Worm (Caenorhabditis elegans) whole organism, L1 larva: Measurements from ENCODE around the gene F13E9.12.

Experiments used
- C04F5.9 ChIP-seq: sonication (generic microtip); optimal IDR thresholded peaks from 2 replicates; lab custom pipeline; 2016; ENCODE audit warnings: missing genetic modification characterization, missing compliant biosample characterization
- C16A3.4 ChIP-seq: fragments of 150-350 bp; optimal IDR thresholded peaks from 2 replicates; lab custom pipeline; 2014; ENCODE audit warnings: missing biosample characterization, missing genetic modification characterization
- C34B4.2 ChIP-seq: sonication (generic microtip); optimal IDR thresholded peaks from 2 replicates; lab custom pipeline; 2017; ENCODE audit warnings: mild to moderate bottlenecking, missing genetic modification characterization, missing compliant biosample characterization
- F16B12.6 ChIP-seq: fragments of 150-350 bp; optimal IDR thresholded peaks from 2 replicates; lab custom pipeline; 2014; ENCODE audit warnings: missing biosample characterization, missing genetic modification characterization
- Y116A8C.19 ChIP-seq: sonication (generic microtip); optimal IDR thresholded peaks from 2 replicates; lab custom pipeline; 2016; ENCODE audit warnings: missing compliant biosample characterization, missing genetic modification characterization, borderline replicate concordance
- aha-1 ChIP-seq: fragments of 150-350 bp; optimal IDR thresholded peaks from 2 replicates; lab custom pipeline; 2014; ENCODE audit warnings: missing biosample characterization, missing genetic modification characterization
- alr-1 ChIP-seq: fragments of 200-800 bp; sonication (Bioruptor generic); optimal IDR thresholded peaks from 2 replicates; lab custom pipeline; 2018; ENCODE audit warnings: borderline replicate concordance, mild to moderate bottlenecking, missing genetic modification characterization, missing compliant biosample characterization
- ama-1 ChIP-seq: fragments of 150-350 bp; optimal IDR thresholded peaks from 2 replicates; lab custom pipeline; 2014
- ceh-8 ChIP-seq: fragments of 200-800 bp; sonication (Bioruptor generic); optimal IDR thresholded peaks from 2 replicates; lab custom pipeline; 2018; ENCODE audit warnings: mild to moderate bottlenecking, missing genetic modification characterization, moderate library complexity, missing compliant biosample characterization
- ceh-82 ChIP-seq, 3 experiments: fragments of 150-350 bp in 1 of 3; sonication (generic microtip) in 2 of 3; optimal IDR thresholded peaks; 2 replicates each; lab custom pipeline; 2014 to 2017; ENCODE audit warnings: missing biosample characterization in 3 of 3, missing genetic modification characterization in 3 of 3
- ceh-88 ChIP-seq: fragments of 200-800 bp; sonication (Bioruptor generic); IDR thresholded peaks from 2 replicates; pipeline ENCODE4 v1.3.6; 2022; ENCODE audit warnings: missing genetic modification characterization, missing compliant biosample characterization
- ceh-90 ChIP-seq: sonication (generic microtip); optimal IDR thresholded peaks from 2 replicates; lab custom pipeline; 2016; ENCODE audit warnings: missing genetic modification characterization, missing compliant biosample characterization
- ces-1 ChIP-seq: fragments of 150-350 bp; optimal IDR thresholded peaks from 2 replicates; lab custom pipeline; 2014; ENCODE audit warnings: missing biosample characterization, missing genetic modification reagents, missing genetic modification characterization
- dsc-1 ChIP-seq: sonication (generic microtip); optimal IDR thresholded peaks from 2 replicates; lab custom pipeline; 2016; ENCODE audit warnings: mild to moderate bottlenecking, missing genetic modification characterization, missing compliant biosample characterization
- egl-13 ChIP-seq: sonication (generic microtip); optimal IDR thresholded peaks from 2 replicates; lab custom pipeline; 2016; ENCODE audit warnings: missing genotype, missing genetic modification reagents, missing genetic modification characterization, missing compliant biosample characterization
- elt-2 ChIP-seq: sonication (generic microtip); optimal IDR thresholded peaks from 2 replicates; lab custom pipeline; 2016; ENCODE audit warnings: missing genetic modification characterization, mild to moderate bottlenecking, inconsistent platforms, missing compliant biosample characterization, missing genetic modification reagents
- elt-3 ChIP-seq, 6 experiments: fragments of 150-350 bp in 1 of 6; sonication (generic microtip); optimal IDR thresholded peaks; 2 replicates each; lab custom pipeline; 2017 to 2018; ENCODE audit warnings: missing biosample characterization in 6 of 6, missing genetic modification characterization in 6 of 6, inconsistent platforms in 1 of 6
- fkh-4 ChIP-seq: sonication (generic microtip); optimal IDR thresholded peaks from 2 replicates; lab custom pipeline; 2016; ENCODE audit warnings: missing compliant biosample characterization, missing genetic modification characterization, borderline replicate concordance
- fkh-8 ChIP-seq: sonication (generic microtip); optimal IDR thresholded peaks from 2 replicates; lab custom pipeline; 2016; ENCODE audit warnings: mild to moderate bottlenecking, missing genetic modification characterization, missing compliant biosample characterization
- fos-1 ChIP-seq: fragments of 150-350 bp; optimal IDR thresholded peaks from 2 replicates; lab custom pipeline; 2014; ENCODE audit warnings: missing biosample characterization, missing genetic modification characterization
- hlh-4 ChIP-seq: sonication (generic microtip); optimal IDR thresholded peaks from 2 replicates; lab custom pipeline; 2016; ENCODE audit warnings: mild to moderate bottlenecking, missing genetic modification characterization, missing compliant biosample characterization
- hpl-2 ChIP-seq: fragments of 150-350 bp; optimal IDR thresholded peaks from 2 replicates; lab custom pipeline; 2014; ENCODE audit warnings: missing biosample characterization, missing genetic modification reagents, missing genetic modification characterization
- lin-14 ChIP-seq: fragments of 200-800 bp; sonication (Bioruptor generic); optimal IDR thresholded peaks from 2 replicates; lab custom pipeline; 2018; ENCODE audit warnings: mild to moderate bottlenecking, missing genetic modification characterization, moderate library complexity, missing compliant biosample characterization
- lin-15B ChIP-seq: fragments of 150-350 bp; sonication (generic microtip); optimal IDR thresholded peaks from 3 replicates; lab custom pipeline; 2014; ENCODE audit warnings: missing biosample characterization, missing genetic modification characterization
- lin-35 ChIP-seq, 2 experiments: fragments of 150-350 bp; optimal IDR thresholded peaks; 2 replicates each; lab custom pipeline; 2014; ENCODE audit warnings: missing biosample characterization in 2 of 2, missing genetic modification characterization in 2 of 2, missing genetic modification reagents in 2 of 2
- lir-3 ChIP-seq: sonication (generic microtip); optimal IDR thresholded peaks from 2 replicates; lab custom pipeline; 2016; ENCODE audit warnings: mild to moderate bottlenecking, missing genetic modification characterization, moderate library complexity, missing compliant biosample characterization; ENCODE audit not compliant: poor library complexity
- lsy-2 ChIP-seq, 2 experiments: fragments of 150-350 bp; optimal IDR thresholded peaks; 2 replicates each; lab custom pipeline; 2014; ENCODE audit warnings: missing biosample characterization in 2 of 2, missing genetic modification characterization in 2 of 2
- mef-2 ChIP-seq: fragments of 150-350 bp; optimal IDR thresholded peaks from 2 replicates; lab custom pipeline; 2014; ENCODE audit warnings: missing biosample characterization, missing genetic modification characterization
- nhr-19 ChIP-seq: fragments of 200-800 bp; sonication (Bioruptor generic); conservative IDR thresholded peaks from 2 replicates; pipeline ENCODE4 v1.3.6; 2022; ENCODE audit warnings: missing genetic modification characterization, missing compliant biosample characterization
- nhr-237 ChIP-seq: fragments of 150-350 bp; optimal IDR thresholded peaks from 2 replicates; lab custom pipeline; 2014; ENCODE audit warnings: missing biosample characterization, missing genetic modification characterization
- nhr-47 ChIP-seq: sonication (generic microtip); optimal IDR thresholded peaks from 2 replicates; lab custom pipeline; 2016; ENCODE audit warnings: mild to moderate bottlenecking, missing genetic modification characterization, moderate library complexity, missing compliant biosample characterization
- nhr-71 ChIP-seq: sonication (generic microtip); optimal IDR thresholded peaks from 2 replicates; lab custom pipeline; 2016; ENCODE audit warnings: mild to moderate bottlenecking, missing genetic modification characterization, moderate library complexity, missing compliant biosample characterization
- nhr-76 ChIP-seq: sonication (generic microtip); optimal IDR thresholded peaks from 2 replicates; lab custom pipeline; 2017; ENCODE audit warnings: missing biosample characterization, missing genetic modification characterization
- nhr-77 ChIP-seq: fragments of 150-350 bp; optimal IDR thresholded peaks from 2 replicates; lab custom pipeline; 2014; ENCODE audit warnings: missing biosample characterization, missing genetic modification characterization
- nhr-85 ChIP-seq: sonication (generic microtip); peaks from one replicate; lab custom pipeline; 2016; ENCODE audit warnings: missing genetic modification characterization, inconsistent platforms, missing compliant biosample characterization
- skn-1 ChIP-seq: fragments of 150-350 bp; optimal IDR thresholded peaks from 2 replicates; lab custom pipeline; 2014; ENCODE audit warnings: missing biosample characterization, missing genetic modification characterization
- snu-23 ChIP-seq: sonication (generic microtip); optimal IDR thresholded peaks from 2 replicates; lab custom pipeline; 2016; ENCODE audit warnings: missing genetic modification characterization, missing compliant biosample characterization
- sox-4 ChIP-seq: sonication (generic microtip); optimal IDR thresholded peaks from 2 replicates; lab custom pipeline; 2016; ENCODE audit warnings: missing genetic modification characterization, missing compliant biosample characterization
- sptf-1 ChIP-seq: fragments of 150-350 bp; optimal IDR thresholded peaks from 2 replicates; lab custom pipeline; 2014; ENCODE audit warnings: missing biosample characterization, missing genetic modification characterization
- swsn-7 ChIP-seq: sonication (generic microtip); optimal IDR thresholded peaks from 2 replicates; lab custom pipeline; 2016; ENCODE audit warnings: missing genetic modification characterization, missing compliant biosample characterization
- tbx-2 ChIP-seq: sonication (generic microtip); optimal IDR thresholded peaks from 2 replicates; lab custom pipeline; 2016; ENCODE audit warnings: missing genetic modification characterization, missing compliant biosample characterization
- unc-130 ChIP-seq: fragments of 150-350 bp; optimal IDR thresholded peaks from 2 replicates; lab custom pipeline; 2017; ENCODE audit warnings: missing biosample characterization, missing genetic modification characterization, inconsistent platforms
- unc-98 ChIP-seq: fragments of 200-800 bp; sonication (Bioruptor generic); IDR thresholded peaks from 2 replicates; pipeline ENCODE4 v1.3.6; 2022; ENCODE audit warnings: missing genetic modification characterization, missing compliant biosample characterization
- xbp-1 ChIP-seq: sonication (generic microtip); optimal IDR thresholded peaks from 2 replicates; lab custom pipeline; 2016; ENCODE audit warnings: missing genetic modification characterization, missing compliant biosample characterization
- zag-1 ChIP-seq: fragments of 150-350 bp; optimal IDR thresholded peaks from 2 replicates; lab custom pipeline; 2014; ENCODE audit warnings: missing biosample characterization, missing genetic modification characterization
- zip-4 ChIP-seq: fragments of 200-800 bp; sonication (Bioruptor generic); optimal IDR thresholded peaks from 2 replicates; lab custom pipeline; 2018; ENCODE audit warnings: mild to moderate bottlenecking, missing genetic modification characterization, moderate library complexity, missing compliant biosample characterization
- ztf-4 ChIP-seq: fragments of 150-350 bp; optimal IDR thresholded peaks from 2 replicates; lab custom pipeline; 2014; ENCODE audit warnings: missing biosample characterization, missing genetic modification characterization

Gene F13E9.12

DNA sequence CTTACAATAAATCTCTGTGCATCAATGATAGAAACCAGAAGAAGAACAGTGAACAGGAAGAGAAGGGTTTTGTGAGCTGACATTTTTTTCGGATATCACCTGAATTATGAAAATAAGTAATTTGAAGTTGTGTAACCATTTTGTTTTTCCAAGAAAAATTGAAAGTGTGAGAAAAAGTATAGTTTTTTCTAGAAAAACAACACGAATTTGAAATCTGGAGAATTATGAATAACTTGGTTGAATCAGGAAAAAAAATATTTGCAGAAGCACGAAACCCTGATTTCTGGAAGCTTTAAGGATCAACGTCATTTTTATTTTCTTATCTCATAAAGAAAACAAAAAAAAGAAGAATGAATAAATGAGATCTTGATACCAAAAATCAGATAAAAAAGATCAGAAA, at the start of gene F13E9.12:
Gene F13E9.12 (minus strand): TSS at position 101 of the 400 bp plus-strand sequence.
- no peak for TF ChIP-seq nhr-85 (tag; lab: Kevin White, UChicago)
- no peak for TF ChIP-seq zag-1 (tag; lab: Kevin White, UChicago)
- no peak for TF ChIP-seq nhr-77 (tag; lab: Kevin White, UChicago)
- no peak for TF ChIP-seq swsn-7 (tag; lab: Kevin White, UChicago)
- TF ChIP-seq lin-15B, result no peak
- TF ChIP-seq lin-14 (GFP tag; lab: Kevin White, UChicago), result no peak
- TF ChIP-seq fkh-8 (tag; lab: Kevin White, UChicago), result no peak
- TF ChIP-seq mef-2, result no peak
- TF ChIP-seq alr-1 (tag; lab: Kevin White, UChicago), result no peak
- no peak for TF ChIP-seq elt-2
- no peak for TF ChIP-seq hpl-2 (GFP tag; lab: Kevin White, UChicago)

DNA sequence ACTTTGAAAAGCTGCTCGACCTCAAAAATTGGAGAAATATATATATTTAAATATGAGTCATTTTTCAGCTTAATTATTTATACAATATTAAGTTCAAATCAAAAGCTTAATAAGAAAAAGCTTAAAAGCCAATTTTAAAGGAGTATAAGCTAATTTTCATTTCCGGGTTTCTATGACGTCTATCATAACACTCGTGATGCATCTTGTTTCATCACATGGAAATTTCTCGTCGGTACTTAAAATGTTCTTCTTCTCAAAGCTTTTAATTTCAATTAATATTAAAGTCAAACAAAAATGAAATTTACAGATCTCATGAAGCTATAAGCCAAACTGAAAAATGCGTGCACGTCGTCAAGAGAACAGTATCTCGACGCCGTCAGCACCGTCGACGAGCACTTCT, 45.3 kb upstream of the F13E9.12 start, which contains the start of gene rbr-2:
Gene rbr-2 (plus strand): TSS at position 301 of the 400 bp plus-strand sequence.
- TF ChIP-seq C04F5.9 (tag; lab: Kevin White, UChicago) (no peak), nhr-47 (tag; lab: Kevin White, UChicago) (no peak), zag-1 (tag; lab: Kevin White, UChicago) (no peak), ceh-90 (tag; lab: Kevin White, UChicago) (no peak), nhr-19 (GFP tag; lab: Robert Waterston, UW) (no peak), ceh-8 (GFP tag; lab: Kevin White, UChicago) (no peak)

- TF ChIP-seq ceh-90 (tag; lab: Kevin White, UChicago), result no peak
- peak; percentile 49 for TF ChIP-seq nhr-237 (tag; lab: Kevin White, UChicago)
- TF ChIP-seq xbp-1 (tag; lab: Kevin White, UChicago), result peak; percentile 83
- peak; percentile 60 for TF ChIP-seq skn-1
- TF ChIP-seq unc-130 (tag; lab: Kevin White, UChicago), result peak; percentile 51
- peak; percentile 91 for TF ChIP-seq nhr-85 (tag; lab: Kevin White, UChicago)
- peak; percentile 48 for TF ChIP-seq aha-1 (tag; lab: Kevin White, UChicago)
- TF ChIP-seq egl-13 (tag; lab: Kevin White, UChicago), result no peak
- peak; percentile 99 for TF ChIP-seq lin-14 (GFP tag; lab: Kevin White, UChicago)
- no peak for TF ChIP-seq dsc-1 (tag; lab: Kevin White, UChicago)
- TF ChIP-seq unc-98 (GFP tag; lab: Robert Waterston, UW), result no peak
- peak; percentile 21 for TF ChIP-seq ztf-4 (tag; lab: Kevin White, UChicago)
- TF ChIP-seq hlh-4 (tag; lab: Kevin White, UChicago), result no peak
- TF ChIP-seq C34B4.2, result no peak
- peak; percentile 84 for TF ChIP-seq fkh-8 (tag; lab: Kevin White, UChicago)
- peak; percentile 72 to 76 for TF ChIP-seq lin-35 (GFP tag; optimal IDR thresholded peaks at IDR 0.05; lab: Kevin White, UChicago)
- TF ChIP-seq ama-1 (lab: Kevin White, UChicago), result no peak
- TF ChIP-seq nhr-71 (tag; lab: Kevin White, UChicago), result peak; percentile 91
- TF ChIP-seq zip-4 (GFP tag; lab: Kevin White, UChicago), result no peak
- no peak for TF ChIP-seq fkh-4 (tag; lab: Kevin White, UChicago)
- TF ChIP-seq lir-3 (tag; lab: Kevin White, UChicago), result no peak
- TF ChIP-seq nhr-47 (tag; lab: Kevin White, UChicago), result peak; percentile 81
- TF ChIP-seq lin-15B, result peak; percentile 67
- no peak for TF ChIP-seq Y116A8C.19 (tag; lab: Kevin White, UChicago)
- TF ChIP-seq nhr-76 (tag; lab: Kevin White, UChicago), result no peak
- TF ChIP-seq sptf-1 (tag; lab: Kevin White, UChicago), result no peak
- no peak for TF ChIP-seq F16B12.6 (tag; lab: Kevin White, UChicago)
- TF ChIP-seq tbx-2, result peak; percentile 87
- TF ChIP-seq ceh-88, result peak; percentile 46; the same call in 1 of the 2 replicates
- peak; percentile 70 to 82 for TF ChIP-seq lsy-2 (tag; optimal IDR thresholded peaks at IDR 0.05; lab: Kevin White, UChicago)
- TF ChIP-seq snu-23 (GFP tag; lab: Kevin White, UChicago), result peak; percentile 91
- TF ChIP-seq fos-1 (tag; lab: Kevin White, UChicago), result peak; percentile 48
- TF ChIP-seq ces-1 (GFP tag; lab: Kevin White, UChicago), result no peak
- TF ChIP-seq elt-2, result peak; percentile 57
- peak; percentile 48 to 81 (median 50) for TF ChIP-seq ceh-82 (tag; optimal IDR thresholded peaks at IDR 0.05; lab: Kevin White, UChicago)
- TF ChIP-seq C16A3.4 (tag; lab: Kevin White, UChicago), result peak; percentile 47
- no peak for TF ChIP-seq sox-4 (tag; lab: Kevin White, UChicago)
- TF ChIP-seq elt-3 (tag; optimal IDR thresholded peaks at IDR 0.05; lab: Kevin White, UChicago), result peak in 1 of 6 experiments; percentile 57
Measured at ce11 chrIV:10918877-10919560, 44.6 kb upstream of the F13E9.12 start.
